Worm (Caenorhabditis elegans) whole organism, L4 larva: ENCODE data around the gene F59B1.4.

Experiments used
- ces-1 ChIP-seq: fragments of 150-350 bp; sonication (generic microtip); optimal IDR thresholded peaks from 4 replicates; lab custom pipeline; 2014; ENCODE audit warnings: missing biosample characterization, missing genetic modification reagents, missing genetic modification characterization
- egl-27 ChIP-seq: sonication (generic microtip); optimal IDR thresholded peaks from 3 replicates; lab custom pipeline; 2017; ENCODE audit warnings: missing biosample characterization, missing genetic modification reagents, missing genetic modification characterization
- mep-1 ChIP-seq: fragments of 150-350 bp; sonication (generic microtip); optimal IDR thresholded peaks from 3 replicates; lab custom pipeline; 2014; ENCODE audit warnings: missing biosample characterization, missing genetic modification characterization
- nhr-25 ChIP-seq: sonication (generic microtip); optimal IDR thresholded peaks from 2 replicates; lab custom pipeline; 2017; ENCODE audit warnings: missing genetic modification characterization, mild to moderate bottlenecking, missing compliant biosample characterization, antibody characterized with exemption, moderate library complexity, borderline replicate concordance; ENCODE audit not compliant: insufficient read depth
- snpc-4 ChIP-seq: fragments of 150-350 bp; optimal IDR thresholded peaks from 2 replicates; lab custom pipeline; 2014; ENCODE audit warnings: missing biosample characterization, missing genetic modification characterization
- unc-130 ChIP-seq: sonication (generic microtip); optimal IDR thresholded peaks from 2 replicates; lab custom pipeline; 2016; ENCODE audit warnings: missing genetic modification reagents, missing genetic modification characterization, missing compliant biosample characterization

- TF ChIP-seq nhr-25 (tag; lab: Kevin White, UChicago), result no peak
- no peak for TF ChIP-seq snpc-4 (tag; lab: Kevin White, UChicago)
- TF ChIP-seq mep-1 (tag; lab: Kevin White, UChicago), result no peak
- TF ChIP-seq ces-1, result no peak
- no peak for TF ChIP-seq unc-130 (GFP tag; lab: Kevin White, UChicago)
- no peak for TF ChIP-seq egl-27 (tag; lab: Kevin White, UChicago)
These were observed 22.6 kb upstream of the F59B1.4 start, which contains the start of gene str-114 for ce11 chrV:3649473-3649872.
